Fruit fly (Drosophila melanogaster): ENCODE data around the gene mei-38.

mei-38 gene

DNA sequence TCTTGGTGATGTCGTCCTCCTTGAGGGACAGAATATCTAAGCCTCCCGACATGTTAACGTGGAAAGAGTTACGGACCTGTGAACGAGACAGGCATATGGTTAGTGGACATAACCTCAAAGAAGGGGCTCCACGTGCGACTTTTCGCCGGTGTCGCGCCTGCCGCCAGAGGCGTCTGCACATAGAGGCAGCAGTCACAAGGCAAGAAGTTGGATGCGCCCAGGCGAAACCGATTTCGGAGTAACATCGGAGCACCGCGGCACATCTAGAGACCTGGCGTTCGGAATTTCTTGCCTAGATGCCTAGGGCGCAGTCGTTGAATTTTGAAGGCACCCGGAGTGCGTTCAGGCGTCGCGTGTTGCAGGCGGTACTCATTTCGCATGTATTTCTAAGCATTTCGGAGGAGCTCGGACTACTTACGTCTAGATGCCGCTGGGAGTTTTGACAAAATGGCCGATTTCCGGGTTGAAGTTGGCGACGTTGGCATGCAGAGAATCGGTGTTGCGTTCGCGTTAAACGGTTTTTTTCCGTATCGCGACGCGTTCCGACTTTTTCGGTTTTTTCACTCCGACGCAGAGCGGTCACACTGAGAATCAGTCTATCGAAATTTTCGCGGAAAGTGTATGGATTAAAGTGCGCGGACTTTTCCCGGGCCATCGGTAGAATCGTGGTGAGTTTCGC is 6.1 kb downstream of the mei-38 start, which contains the start of the genes sta and inc (continued):
- peak; percentile 81 for TF ChIP-seq mirr (GFP tag; optimal IDR thresholded peaks at IDR 0.05)
- TF ChIP-seq Dll (GFP tag; IDR thresholded peaks at IDR 0.05; ENCODE audit: partially characterized antibody) = peak; percentile 64; the same call in 2 of the 4 replicates
- TF ChIP-seq CG1602 (GFP tag; optimal IDR thresholded peaks at IDR 0.05) = no peak
- no peak for TF ChIP-seq Poxn (GFP tag; IDR thresholded peaks at IDR 0.05)
- TF ChIP-seq CG42726 (GFP tag; IDR thresholded peaks at IDR 0.05; ENCODE audit: partially characterized antibody) = peak; percentile 74
- peak; percentile 5 for TF ChIP-seq CG18476 (GFP tag; optimal IDR thresholded peaks at IDR 0.05)
- TF ChIP-seq CG7839 (tag; optimal IDR thresholded peaks at IDR 0.05) = peak; percentile 61
- TF ChIP-seq CG7786 (GFP tag; optimal IDR thresholded peaks at IDR 0.05) = peak; percentile 18
- peak; percentile 84 for TF ChIP-seq CG3281 (GFP tag; optimal IDR thresholded peaks at IDR 0.05)
- peak; percentile 35 for TF ChIP-seq lbe (GFP tag; optimal IDR thresholded peaks at IDR 0.05)
- peak; percentile 53 for TF ChIP-seq CG8924 (tag; optimal IDR thresholded peaks at IDR 0.05)
- TF ChIP-seq CG31441 (GFP tag; IDR thresholded peaks at IDR 0.05) = peak; percentile 72
- TF ChIP-seq CG15011 (GFP tag; optimal IDR thresholded peaks at IDR 0.05) = no peak
- no peak for TF ChIP-seq CG7963 (GFP tag; IDR thresholded peaks at IDR 0.05; ENCODE audit: partially characterized antibody)
- TF ChIP-seq z (GFP tag; IDR thresholded peaks at IDR 0.05) = 0 out of 3 replicates have a peak, but pooled peaks have one; percentile 27
- TF ChIP-seq kay (GFP tag; optimal IDR thresholded peaks at IDR 0.05) = peak; percentile 0
- no peak for TF ChIP-seq CG4404 (GFP tag; IDR thresholded peaks at IDR 0.05)
- peak; percentile 72 for TF ChIP-seq unc-4 (GFP tag; IDR thresholded peaks at IDR 0.05; ENCODE audit: partially characterized antibody)
- TF ChIP-seq B-H2 (GFP tag; optimal IDR thresholded peaks at IDR 0.05) = peak; percentile 81
- peak; percentile 38 for TF ChIP-seq CG18011 (GFP tag; optimal IDR thresholded peaks at IDR 0.05)
- peak; percentile 74 for TF ChIP-seq HmgD (GFP tag; optimal IDR thresholded peaks at IDR 0.05)
- TF ChIP-seq CG11093 (GFP tag; IDR thresholded peaks at IDR 0.05) = no peak
- TF ChIP-seq CG15073 (GFP tag; optimal IDR thresholded peaks at IDR 0.05) = no peak
- TF ChIP-seq row (GFP tag; IDR thresholded peaks at IDR 0.05) = peak; percentile 33; the same call in 1 of the 3 replicates
- peak; percentile 80 for TF ChIP-seq CG18599 (GFP tag; optimal IDR thresholded peaks at IDR 0.05)
- TF ChIP-seq insv (GFP tag; optimal IDR thresholded peaks at IDR 0.05) = peak in 1 of 2 experiments; percentile 59
- TF ChIP-seq tna (GFP tag; IDR thresholded peaks at IDR 0.05; ENCODE audit: partially characterized antibody) = no peak
- peak; percentile 38 to 44 for TF ChIP-seq chif (GFP tag; optimal IDR thresholded peaks at IDR 0.05)
- peak; percentile 53 for TF ChIP-seq CG3407 (GFP tag; optimal IDR thresholded peaks at IDR 0.05)
- no peak for TF ChIP-seq ab (GFP tag; optimal IDR thresholded peaks at IDR 0.05)
- peak; percentile 80 for TF ChIP-seq Dbx (GFP tag; IDR thresholded peaks at IDR 0.05)
- no peak for TF ChIP-seq CG3838 (GFP tag; optimal IDR thresholded peaks at IDR 0.05)
- TF ChIP-seq CG2116 (GFP tag; optimal IDR thresholded peaks at IDR 0.05) = peak; percentile 81
- TF ChIP-seq CG7271 (tag; optimal IDR thresholded peaks at IDR 0.05) = peak; percentile 73
- peak; percentile 71 for TF ChIP-seq CG9727 (GFP tag; optimal IDR thresholded peaks at IDR 0.05)
- peak; percentile 61 for TF ChIP-seq CG12104 (GFP tag; optimal IDR thresholded peaks at IDR 0.05)
- TF ChIP-seq Med (GFP tag) = peak; percentile 97
- TF ChIP-seq CG9609 (GFP tag; optimal IDR thresholded peaks at IDR 0.05) = peak; percentile 21
- TF ChIP-seq corto (GFP tag; optimal IDR thresholded peaks at IDR 0.05) = no peak
- peak; percentile 94 for TF ChIP-seq CG12659 (GFP tag; optimal IDR thresholded peaks at IDR 0.05)
- TF ChIP-seq seq (GFP tag; IDR thresholded peaks at IDR 0.05) = peak; percentile 41; the same call in 1 of the 2 replicates
- peak; percentile 45; the same call in 1 of the 2 replicates for TF ChIP-seq CG14014 (GFP tag; IDR thresholded peaks at IDR 0.05)
- no peak for TF ChIP-seq CG4730 (GFP tag; IDR thresholded peaks at IDR 0.05)
- TF ChIP-seq Lim3 (GFP tag; IDR thresholded peaks at IDR 0.05) = no peak
- TF ChIP-seq NFAT (GFP tag; IDR thresholded peaks at IDR 0.05) = peak; percentile 58; the same call in 1 of the 2 replicates
- peak; percentile 84 for TF ChIP-seq CG17186 (GFP tag; optimal IDR thresholded peaks at IDR 0.05)
- TF ChIP-seq CG16779 (GFP tag; IDR thresholded peaks at IDR 0.05) = peak; percentile 32; the same call in 1 of the 2 replicates
- TF ChIP-seq grau (tag; optimal IDR thresholded peaks at IDR 0.05) = peak; percentile 61
- peak; percentile 35 for TF ChIP-seq CG31224 (GFP tag; IDR thresholded peaks at IDR 0.05)
